Fruit fly (Drosophila melanogaster) whole organism, embryonic: Measurements from ENCODE around the gene Ir67c.

ENCODE experiments used
- CG3838 ChIP-seq: fragments of 200-800 bp; sonication (Bioruptor generic); optimal IDR thresholded peaks from 3 replicates; lab custom pipeline; 2016; ENCODE audit warnings: missing biosample characterization, missing genetic modification characterization
- CG6791 ChIP-seq: fragments of 200-800 bp; sonication (Bioruptor generic); IDR thresholded peaks from 3 replicates; pipeline ENCODE4 v1.3.6; 2022; ENCODE audit warnings: missing biosample characterization, missing genetic modification characterization; ENCODE audit not compliant: partially characterized antibody
- CG9609 ChIP-seq: fragments of 200-800 bp; sonication (Bioruptor generic); optimal IDR thresholded peaks from 3 replicates; lab custom pipeline; 2016; ENCODE audit warnings: missing biosample characterization, missing genetic modification characterization
- Dll ChIP-seq: fragments of 200-800 bp; sonication (Bioruptor generic); IDR thresholded peaks from 4 replicates; pipeline ENCODE4 v1.3.6; 2022; ENCODE audit warnings: missing biosample characterization, missing genetic modification characterization; ENCODE audit not compliant: partially characterized antibody
- Ets97D ChIP-seq: fragments of 200-800 bp; sonication (Bioruptor generic); optimal IDR thresholded peaks from 3 replicates; lab custom pipeline; 2016; ENCODE audit warnings: missing biosample characterization, missing genetic modification characterization
- Stat92E ChIP-seq, 3 experiments: fragments of >200 bp in 2 of 3; fragments of 200-800 bp in 1 of 3; sonication (Bioruptor generic) in 1 of 3; optimal IDR thresholded peaks; 2 replicates each; lab custom pipeline; 2017 to 2019; ENCODE audit warnings: missing biosample characterization in 3 of 3, missing genetic modification characterization in 3 of 3, mild to moderate bottlenecking in 1 of 3, moderate library complexity in 1 of 3
- br ChIP-seq: fragments of >200 bp; optimal IDR thresholded peaks from 2 replicates; lab custom pipeline; 2017
- dmrt11E ChIP-seq: fragments of 200-800 bp; sonication (Bioruptor generic); optimal IDR thresholded peaks from 3 replicates; lab custom pipeline; 2018; ENCODE audit warnings: missing biosample characterization, mild to moderate bottlenecking, missing genetic modification characterization, moderate library complexity
- nerfin-2 ChIP-seq: fragments of 200-800 bp; sonication (Bioruptor generic); IDR thresholded peaks from 2 replicates; pipeline ENCODE4 v1.3.6; 2022; ENCODE audit warnings: missing biosample characterization, missing genetic modification characterization; ENCODE audit not compliant: partially characterized antibody
- pho ChIP-seq: fragments of 200-800 bp; sonication (Bioruptor generic); optimal IDR thresholded peaks from 2 replicates; lab custom pipeline; 2016; ENCODE audit warnings: missing biosample characterization, missing genetic modification characterization
- prd ChIP-seq, 3 experiments: fragments of >200 bp in 2 of 3; fragments of 200-800 bp in 1 of 3; sonication (Bioruptor generic) in 1 of 3; optimal IDR thresholded peaks in 2 of 3; IDR thresholded peaks in 1 of 3; 2 replicates in 2 of 3; 3 replicates in 1 of 3; pipeline versions ENCODE4 v1.3.6 to Lab custom; 2017 to 2022; ENCODE audit warnings: missing biosample characterization in 1 of 3, missing genetic modification characterization in 1 of 3
- ssp ChIP-seq: fragments of 200-800 bp; sonication (Bioruptor generic); IDR thresholded peaks from 2 replicates; pipeline ENCODE4 v1.3.6; 2022; ENCODE audit warnings: missing biosample characterization, missing genetic modification characterization

DNA sequence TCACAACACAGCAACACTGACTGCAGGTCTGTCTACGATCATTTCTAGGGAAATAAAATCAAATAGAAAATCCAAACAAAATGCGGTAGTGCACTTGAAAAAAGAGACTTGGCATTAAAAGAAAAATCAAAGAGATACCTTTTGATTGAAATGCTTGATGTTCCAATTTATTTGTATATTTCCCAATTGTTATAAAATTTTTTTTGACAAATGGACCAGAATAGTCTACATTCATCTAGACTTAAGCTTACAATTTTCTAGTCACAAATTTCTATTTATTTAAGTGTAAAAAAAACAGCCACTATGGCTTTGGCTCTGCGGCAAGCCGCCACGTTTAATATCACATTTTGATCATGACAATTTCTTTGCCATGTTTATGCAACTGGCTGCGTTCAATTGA lies 44.8 kb downstream of the Ir67c start:
- TF ChIP-seq Dll (GFP tag; lab: Robert Waterston, UW) (no peak), CG9609 (no peak), CG6791 (no peak), br (lab: Kevin White, UChicago) (no peak), nerfin-2 (no peak), ssp (GFP tag; lab: Robert Waterston, UW) (no peak), Stat92E (GFP tag; optimal IDR thresholded peaks at IDR 0.05; lab: Kevin White, UChicago) (no peak), dmrt11E (tag; lab: Kevin White, UChicago) (no peak), prd (optimal IDR thresholded peaks at IDR 0.05; lab: Kevin White, UChicago) (no peak), prd (GFP tag; IDR thresholded peaks at IDR 0.05; lab: Robert Waterston, UW) (no peak), CG3838 (GFP tag; lab: Kevin White, UChicago) (no peak), Ets97D (GFP tag; lab: Kevin White, UChicago) (no peak), pho (GFP tag; lab: Kevin White, UChicago) (no peak)
